Fruit fly (Drosophila melanogaster) whole organism, pupa: ENCODE results near the gene sav.
A peak's percentile ranks its signal among the peaks of the same experiment; 100 is the strongest.

Experiments
- CG10348 ChIP-seq: fragments of 200-800 bp; sonication (Bioruptor generic); IDR thresholded peaks from 2 replicates; pipeline ENCODE4 v1.3.6; 2022; ENCODE audit warnings: missing biosample characterization, missing genetic modification characterization
- CG12605 ChIP-seq: fragments of 200-800 bp; sonication (Bioruptor generic); IDR thresholded peaks from 2 replicates; pipeline ENCODE4 v1.3.6; 2022; ENCODE audit warnings: missing biosample characterization, missing genetic modification characterization
- CG13204 ChIP-seq: fragments of 200-800 bp; sonication (Bioruptor generic); optimal IDR thresholded peaks from 2 replicates; lab custom pipeline; 2018; ENCODE audit warnings: missing biosample characterization, mild to moderate bottlenecking, missing genetic modification characterization, moderate library complexity
- CG14655 ChIP-seq: fragments of 200-800 bp; sonication (Bioruptor generic); optimal IDR thresholded peaks from 3 replicates; lab custom pipeline; 2017; ENCODE audit warnings: mild to moderate bottlenecking, missing biosample characterization, missing genetic modification reagents, missing genetic modification characterization
- CG15710 ChIP-seq: fragments of 200-800 bp; sonication (Bioruptor generic); optimal IDR thresholded peaks from 2 replicates; lab custom pipeline; 2018; ENCODE audit warnings: missing biosample characterization, mild to moderate bottlenecking, missing genetic modification characterization, moderate library complexity
- CG17806 ChIP-seq: fragments of 200-800 bp; sonication (Bioruptor generic); optimal IDR thresholded peaks from 2 replicates; lab custom pipeline; 2018; ENCODE audit warnings: missing biosample characterization, mild to moderate bottlenecking, missing genetic modification characterization, moderate library complexity
- CG32121 ChIP-seq: fragments of 200-800 bp; sonication (Bioruptor generic); IDR thresholded peaks from 2 replicates; pipeline ENCODE4 v1.3.6; 2022; ENCODE audit warnings: missing biosample characterization, missing genetic modification characterization
- CG34367 ChIP-seq: fragments of 200-800 bp; sonication (Bioruptor generic); optimal IDR thresholded peaks from 2 replicates; lab custom pipeline; 2018; ENCODE audit warnings: missing biosample characterization, mild to moderate bottlenecking, missing genetic modification characterization
- CG4496 ChIP-seq: fragments of 200-800 bp; sonication (Bioruptor generic); IDR thresholded peaks from 3 replicates; pipeline ENCODE4 v1.3.6; 2022; ENCODE audit warnings: missing biosample characterization, missing genetic modification characterization
- CG8159 ChIP-seq: fragments of 200-800 bp; sonication (Bioruptor generic); optimal IDR thresholded peaks from 3 replicates; lab custom pipeline; 2018; ENCODE audit warnings: missing biosample characterization, mild to moderate bottlenecking, missing genetic modification characterization, moderate library complexity
- CG8301 ChIP-seq: fragments of 200-800 bp; sonication (Bioruptor generic); optimal IDR thresholded peaks from 2 replicates; lab custom pipeline; 2018; ENCODE audit warnings: missing biosample characterization, mild to moderate bottlenecking, missing genetic modification characterization
- CG9948 ChIP-seq: fragments of 200-800 bp; sonication (Bioruptor generic); optimal IDR thresholded peaks from 2 replicates; lab custom pipeline; 2018; ENCODE audit warnings: missing biosample characterization, mild to moderate bottlenecking, missing genetic modification characterization, moderate library complexity
- D1 ChIP-seq: fragments of 200-800 bp; sonication (Bioruptor generic); optimal IDR thresholded peaks from 2 replicates; lab custom pipeline; 2018; ENCODE audit warnings: missing biosample characterization, mild to moderate bottlenecking, missing genetic modification characterization, moderate library complexity
- EcR ChIP-seq: fragments of 200-800 bp; sonication (Bioruptor generic); optimal IDR thresholded peaks from 3 replicates; lab custom pipeline; 2019; ENCODE audit warnings: missing biosample characterization, missing genetic modification characterization, mild to moderate bottlenecking, moderate library complexity, missing genetic modification reagents
- Ets98B ChIP-seq: fragments of 200-800 bp; sonication (Bioruptor generic); IDR thresholded peaks from 2 replicates; pipeline ENCODE4 v1.3.6; 2022; ENCODE audit warnings: missing biosample characterization, missing genetic modification characterization
- Pif1A ChIP-seq: fragments of 200-800 bp; sonication (Bioruptor generic); optimal IDR thresholded peaks from 3 replicates; lab custom pipeline; 2016; ENCODE audit warnings: missing biosample characterization, missing genetic modification characterization
- Pif1B ChIP-seq: fragments of 200-800 bp; sonication (Bioruptor generic); optimal IDR thresholded peaks from 3 replicates; lab custom pipeline; 2016; ENCODE audit warnings: missing biosample characterization, missing genetic modification characterization
- Snoo ChIP-seq: fragments of 200-800 bp; sonication (Bioruptor generic); optimal IDR thresholded peaks from 3 replicates; lab custom pipeline; 2017; ENCODE audit warnings: missing biosample characterization, mild to moderate bottlenecking, missing genetic modification characterization, inconsistent platforms
- fd96Ca ChIP-seq: fragments of 200-800 bp; sonication (Bioruptor generic); IDR thresholded peaks from 3 replicates; pipeline ENCODE4 v1.3.6; 2022; ENCODE audit warnings: missing biosample characterization, missing genetic modification characterization
- gl ChIP-seq: fragments of 200-800 bp; sonication (Bioruptor generic); optimal IDR thresholded peaks from 2 replicates; lab custom pipeline; 2018; ENCODE audit warnings: missing biosample characterization, mild to moderate bottlenecking, missing genetic modification characterization
- rn ChIP-seq: fragments of 200-800 bp; sonication (Bioruptor generic); IDR thresholded peaks from 2 replicates; pipeline ENCODE4 v1.3.6; 2022; ENCODE audit warnings: missing biosample characterization, missing genetic modification characterization

sav gene

DNA sequence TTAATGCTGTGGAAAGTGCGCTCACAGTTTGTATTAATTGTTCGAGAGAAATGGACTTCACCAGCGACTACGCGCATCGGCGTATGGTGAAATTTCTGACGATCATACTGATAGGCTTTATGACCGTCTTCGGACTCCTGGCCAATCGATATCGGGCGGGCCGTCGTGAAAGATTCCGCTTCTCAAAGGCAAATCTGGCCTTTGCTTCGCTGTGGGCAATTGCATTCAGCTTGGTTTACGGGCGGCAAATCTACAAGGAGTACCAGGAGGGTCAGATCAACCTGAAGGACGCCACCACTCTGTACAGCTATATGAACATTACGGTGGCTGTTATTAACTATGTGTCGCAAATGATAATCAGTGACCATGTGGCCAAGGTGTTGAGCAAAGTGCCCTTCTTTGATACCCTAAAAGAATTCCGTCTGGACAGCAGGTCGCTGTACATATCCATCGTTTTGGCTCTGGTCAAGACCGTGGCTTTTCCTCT, 9.4 kb downstream of the sav start, which contains the start of gene Gr94a:
Gr94a (plus strand) TSS at position 51 of the 487 bp plus-strand sequence.
- TF ChIP-seq fd96Ca (GFP tag; lab: Robert Waterston, UW) (no peak), CG14655 (no peak)

DNA sequence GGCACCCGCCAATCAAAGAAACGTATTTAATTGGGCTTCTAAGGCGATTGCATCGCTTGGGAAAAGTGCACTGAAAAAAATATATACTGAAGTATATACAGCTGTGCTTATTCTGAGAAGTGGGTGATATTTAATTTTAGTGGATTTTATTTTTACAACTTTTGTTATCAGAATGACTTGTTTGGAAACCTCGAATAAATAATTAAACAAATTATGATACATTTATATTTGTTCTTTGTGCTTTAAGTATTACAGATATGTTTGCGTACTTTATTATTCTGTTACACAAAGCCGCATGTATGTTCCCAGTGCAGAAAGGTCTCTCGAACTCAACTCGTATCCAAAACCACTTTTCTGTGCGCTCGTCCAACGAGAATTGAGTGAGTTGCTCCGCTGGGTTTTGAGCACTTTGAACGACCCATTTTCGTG, 12.4 kb downstream of the sav start:
- TF ChIP-seq CG9948 = peak; percentile 83
- peak; percentile 81 for TF ChIP-seq Pif1A (GFP tag; lab: Kevin White, UChicago)
- peak; percentile 81 for TF ChIP-seq CG15710 (tag; lab: Kevin White, UChicago)
- TF ChIP-seq rn = peak; percentile 43; the same call in 1 of the 2 replicates
- TF ChIP-seq gl (tag; lab: Kevin White, UChicago) = no peak
- no peak; the same call in 2 of the 3 replicates for TF ChIP-seq fd96Ca (GFP tag; lab: Robert Waterston, UW)
- peak; percentile 88 for TF ChIP-seq CG8159 (tag; lab: Kevin White, UChicago)
- TF ChIP-seq Snoo (tag; lab: Kevin White, UChicago) = peak; percentile 85
- TF ChIP-seq CG10348 (GFP tag; lab: Robert Waterston, UW) = peak; percentile 52; the same call in 1 of the 2 replicates
- peak; percentile 72 for TF ChIP-seq CG4496 (GFP tag; lab: Robert Waterston, UW)
- TF ChIP-seq CG34367 (tag; lab: Kevin White, UChicago) = peak; percentile 73
- TF ChIP-seq D1 = peak; percentile 63
- peak; percentile 93 for TF ChIP-seq CG14655
- peak; percentile 90 for TF ChIP-seq CG32121 (GFP tag; lab: Robert Waterston, UW)
- TF ChIP-seq CG17806 = peak; percentile 77
- peak; percentile 91 for TF ChIP-seq CG8301 (tag; lab: Kevin White, UChicago)
- peak; percentile 56; the same call in 1 of the 2 replicates for TF ChIP-seq CG12605 (GFP tag; lab: Robert Waterston, UW)
- TF ChIP-seq Ets98B (GFP tag; lab: Robert Waterston, UW) = peak; percentile 72
- TF ChIP-seq EcR = no peak
- TF ChIP-seq Pif1B (GFP tag; lab: Kevin White, UChicago) = peak; percentile 86
- TF ChIP-seq CG13204 (GFP tag; lab: Kevin White, UChicago) = no peak

DNA sequence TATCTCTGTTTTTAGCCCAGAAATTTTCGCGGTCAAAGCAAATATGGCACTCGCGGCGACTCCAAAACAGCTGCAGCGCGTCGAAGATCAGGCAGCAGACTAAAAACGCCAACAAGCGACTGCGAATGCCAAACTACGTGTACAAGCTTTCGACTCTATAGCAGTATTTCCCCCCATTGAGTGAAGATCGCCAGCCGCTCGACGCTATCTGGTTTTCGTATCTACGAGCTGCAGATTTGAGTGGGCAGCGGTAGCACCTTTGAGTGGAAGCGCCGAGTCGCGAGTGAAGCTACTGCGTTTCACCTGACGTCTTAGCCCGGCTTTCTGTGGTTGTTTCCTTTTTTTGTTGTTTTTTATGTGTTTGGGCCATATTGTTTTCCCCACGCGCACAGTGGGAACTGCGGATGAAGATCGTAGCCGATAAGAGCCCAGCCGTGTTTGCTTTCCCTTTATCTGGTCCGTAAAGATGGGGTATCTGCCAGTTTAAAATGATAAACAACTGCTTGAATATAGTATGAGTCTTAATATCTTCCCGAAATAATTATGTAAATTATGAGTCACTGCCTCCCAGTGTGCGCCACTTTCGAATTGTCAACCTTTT, 12.9 kb downstream of the sav start, which contains the start of gene CG17121:
CG17121 (minus strand) TSS at position 126 of the 601 bp plus-strand sequence.
- peak; percentile 45 for TF ChIP-seq CG13204 (GFP tag; lab: Kevin White, UChicago)
- TF ChIP-seq Pif1A (GFP tag; lab: Kevin White, UChicago) = no peak
- peak; percentile 75 for TF ChIP-seq fd96Ca (GFP tag; lab: Robert Waterston, UW)

DNA sequence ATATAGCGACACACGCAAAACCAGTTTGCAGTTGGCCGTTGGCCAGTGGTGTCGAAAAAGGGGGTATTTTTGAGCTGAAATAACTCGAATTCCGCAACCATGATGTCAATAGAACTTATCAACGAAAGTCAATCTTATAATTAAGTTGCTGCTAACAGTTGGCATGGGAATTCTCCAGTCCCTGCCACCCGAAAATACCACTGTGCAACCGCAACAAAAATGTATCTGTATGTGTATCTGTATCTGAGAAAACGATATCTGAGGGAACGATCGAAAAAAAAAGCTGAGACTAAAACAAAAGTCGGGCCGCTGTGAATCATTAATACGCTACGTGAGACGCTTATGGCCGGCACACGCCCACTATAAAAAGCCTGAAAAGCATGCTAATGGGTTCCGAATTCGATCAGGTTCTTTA, 14.6 kb downstream of the sav start:
- peak; percentile 89 for TF ChIP-seq fd96Ca (GFP tag; lab: Robert Waterston, UW)
- TF ChIP-seq Ets98B (GFP tag; lab: Robert Waterston, UW) = peak; percentile 82
- TF ChIP-seq Pif1B (GFP tag; lab: Kevin White, UChicago) = peak; percentile 90
- peak; percentile 78 for TF ChIP-seq CG9948
- peak; percentile 90 for TF ChIP-seq CG4496 (GFP tag; lab: Robert Waterston, UW)
- peak; percentile 85 for TF ChIP-seq CG17806
- TF ChIP-seq CG13204 (GFP tag; lab: Kevin White, UChicago) = peak; percentile 73
- TF ChIP-seq gl (tag; lab: Kevin White, UChicago) = peak; percentile 74
- TF ChIP-seq Pif1A (GFP tag; lab: Kevin White, UChicago) = peak; percentile 88
- TF ChIP-seq CG10348 (GFP tag; lab: Robert Waterston, UW) = peak; percentile 36; the same call in 1 of the 2 replicates
- TF ChIP-seq D1 = peak; percentile 43
- peak; percentile 71 for TF ChIP-seq EcR
- peak; percentile 90 for TF ChIP-seq CG15710 (tag; lab: Kevin White, UChicago)
- TF ChIP-seq CG8301 (tag; lab: Kevin White, UChicago) = peak; percentile 66
- no peak for TF ChIP-seq CG12605 (GFP tag; lab: Robert Waterston, UW)
- TF ChIP-seq CG34367 (tag; lab: Kevin White, UChicago) = peak; percentile 84
- peak; percentile 47; the same call in 1 of the 2 replicates for TF ChIP-seq rn
- TF ChIP-seq Snoo (tag; lab: Kevin White, UChicago) = peak; percentile 87
- peak; percentile 69 for TF ChIP-seq CG14655
- peak; percentile 77 for TF ChIP-seq CG32121 (GFP tag; lab: Robert Waterston, UW)
- TF ChIP-seq CG8159 (tag; lab: Kevin White, UChicago) = peak; percentile 86
- TF ChIP-seq, all 21 proteins: peak for 20

DNA sequence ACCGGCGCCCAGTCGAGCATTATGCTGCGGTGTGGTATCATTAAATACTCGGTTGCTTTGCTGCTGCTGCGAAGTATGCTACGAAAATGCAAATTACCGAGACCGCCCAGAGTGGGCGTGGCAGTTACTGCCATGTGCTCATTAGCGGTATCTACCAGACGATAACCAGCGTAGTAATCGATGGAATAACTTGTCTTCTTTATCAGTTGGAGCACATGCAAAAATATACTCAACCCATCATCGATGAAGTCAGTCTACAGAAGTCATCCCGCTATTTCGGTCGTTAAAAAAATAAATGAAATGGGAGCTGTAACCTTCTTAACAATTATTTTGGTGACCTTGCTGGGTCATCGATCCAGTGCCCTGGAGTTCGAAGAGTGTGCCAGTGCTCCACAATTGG, 17.4 kb downstream of the sav start, which contains the start of gene CG13837:
CG13837 (plus strand) TSS at position 301 of the 400 bp plus-strand sequence.
- TF ChIP-seq CG32121 (GFP tag; lab: Robert Waterston, UW) (no peak), CG15710 (tag; lab: Kevin White, UChicago) (no peak), CG12605 (GFP tag; lab: Robert Waterston, UW) (no peak)

DNA sequence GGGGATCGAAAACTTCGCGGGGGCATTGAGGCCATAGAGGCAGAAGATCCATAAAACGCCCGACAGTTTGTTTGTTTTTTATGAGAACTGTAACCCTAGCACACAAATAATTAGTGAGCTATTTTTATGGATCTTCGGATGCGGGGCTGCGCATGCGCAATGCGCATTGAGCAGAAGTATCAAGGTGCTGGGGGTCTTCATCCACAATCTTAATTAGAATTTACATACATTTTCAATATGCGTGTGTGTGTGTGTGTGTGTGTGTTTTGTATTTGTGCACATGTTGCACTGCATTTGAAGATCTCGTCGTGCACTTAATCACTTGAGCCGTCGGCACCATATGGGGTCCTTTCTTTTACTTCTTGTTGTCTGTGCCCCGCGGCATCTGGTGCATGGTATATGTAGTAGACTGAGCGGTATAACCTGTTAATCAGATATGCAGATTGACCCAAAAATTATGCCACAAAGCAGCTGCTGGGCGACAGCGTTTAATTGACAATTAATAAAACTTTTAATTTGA, 18.3 kb downstream of the sav start:
- TF ChIP-seq CG8159 (tag; lab: Kevin White, UChicago) = no peak
- no peak for TF ChIP-seq CG8301 (tag; lab: Kevin White, UChicago)
- TF ChIP-seq CG10348 (GFP tag; lab: Robert Waterston, UW) = no peak
- TF ChIP-seq CG34367 (tag; lab: Kevin White, UChicago) = no peak
- no peak for TF ChIP-seq CG14655
- no peak for TF ChIP-seq CG15710 (tag; lab: Kevin White, UChicago)
- no peak for TF ChIP-seq fd96Ca (GFP tag; lab: Robert Waterston, UW)
- TF ChIP-seq Ets98B (GFP tag; lab: Robert Waterston, UW) = no peak
- TF ChIP-seq CG12605 (GFP tag; lab: Robert Waterston, UW) = no peak
